Worm (Caenorhabditis elegans) whole organism, L4/young adult: Measurements from ENCODE around the gene tbc-20.

Experiments used
- W03F9.2 ChIP-seq: fragments of 150-350 bp; optimal IDR thresholded peaks from 2 replicates; lab custom pipeline; 2014; ENCODE audit warnings: missing biosample characterization, missing genetic modification characterization
- him-1 ChIP-seq: sonication (generic microtip); optimal IDR thresholded peaks from 2 replicates; lab custom pipeline; 2016; ENCODE audit warnings: missing genotype, missing genetic modification reagents, missing genetic modification characterization, missing compliant biosample characterization

ce11 chrII:14819258-14819985 lies 21.1 kb downstream of the tbc-20 start:
- TF ChIP-seq him-1 (tag; lab: Kevin White, UChicago) (no peak), W03F9.2 (no peak)
